Worm (Caenorhabditis elegans) whole organism, L1 larva: ENCODE data around the gene T05A7.13.

Experiments
- Y116A8C.19 ChIP-seq: sonication (generic microtip); optimal IDR thresholded peaks from 2 replicates; lab custom pipeline; 2016; ENCODE audit warnings: missing compliant biosample characterization, missing genetic modification characterization, borderline replicate concordance
- aha-1 ChIP-seq: fragments of 150-350 bp; optimal IDR thresholded peaks from 2 replicates; lab custom pipeline; 2014; ENCODE audit warnings: missing biosample characterization, missing genetic modification characterization
- blmp-1 ChIP-seq: fragments of 150-350 bp; optimal IDR thresholded peaks from 2 replicates; lab custom pipeline; 2014; ENCODE audit warnings: missing biosample characterization, missing genetic modification characterization
- ceh-63 ChIP-seq: fragments of 200-800 bp; sonication (Bioruptor generic); optimal IDR thresholded peaks from 2 replicates; lab custom pipeline; 2018; ENCODE audit warnings: mild to moderate bottlenecking, missing genetic modification characterization, missing compliant biosample characterization
- ceh-82 ChIP-seq, 3 experiments: fragments of 150-350 bp in 1 of 3; sonication (generic microtip) in 2 of 3; optimal IDR thresholded peaks; 2 replicates each; lab custom pipeline; 2014 to 2017; ENCODE audit warnings: missing biosample characterization in 3 of 3, missing genetic modification characterization in 3 of 3
- ceh-88 ChIP-seq: fragments of 200-800 bp; sonication (Bioruptor generic); IDR thresholded peaks from 2 replicates; pipeline ENCODE4 v1.3.6; 2022; ENCODE audit warnings: missing genetic modification characterization, missing compliant biosample characterization
- ces-1 ChIP-seq: fragments of 150-350 bp; optimal IDR thresholded peaks from 2 replicates; lab custom pipeline; 2014; ENCODE audit warnings: missing biosample characterization, missing genetic modification reagents, missing genetic modification characterization
- dpl-1 ChIP-seq, 3 experiments: fragments of 150-350 bp in 2 of 3; sonication (generic microtip) in 1 of 3; optimal IDR thresholded peaks; 2 replicates each; lab custom pipeline; 2014 to 2017; ENCODE audit warnings: missing biosample characterization in 3 of 3, missing genetic modification characterization in 3 of 3, missing genetic modification reagents in 3 of 3
- efl-1 ChIP-seq, 4 experiments: fragments of 150-350 bp; optimal IDR thresholded peaks in 3 of 4; peaks in 1 of 4; 1 replicate in 1 of 4; 2 replicates in 3 of 4; lab custom pipeline; 2014; ENCODE audit warnings: missing biosample characterization in 2 of 4, missing genetic modification characterization in 2 of 4, missing genetic modification reagents in 2 of 4
- egl-13 ChIP-seq: sonication (generic microtip); optimal IDR thresholded peaks from 2 replicates; lab custom pipeline; 2016; ENCODE audit warnings: missing genotype, missing genetic modification reagents, missing genetic modification characterization, missing compliant biosample characterization
- egl-27 ChIP-seq, 2 experiments: fragments of 150-350 bp in 1 of 2; sonication (generic microtip); optimal IDR thresholded peaks; 3 replicates each; lab custom pipeline; 2017 to 2018; ENCODE audit warnings: missing biosample characterization in 2 of 2, missing genetic modification characterization in 2 of 2, missing genetic modification reagents in 2 of 2
- ets-5 ChIP-seq: fragments of 200-800 bp; sonication (Bioruptor generic); IDR thresholded peaks from 2 replicates; pipeline ENCODE4 v1.3.6; 2022; ENCODE audit warnings: missing genetic modification characterization, missing compliant biosample characterization
- fkh-8 ChIP-seq: sonication (generic microtip); optimal IDR thresholded peaks from 2 replicates; lab custom pipeline; 2016; ENCODE audit warnings: mild to moderate bottlenecking, missing genetic modification characterization, missing compliant biosample characterization
- fos-1 ChIP-seq: fragments of 150-350 bp; optimal IDR thresholded peaks from 2 replicates; lab custom pipeline; 2014; ENCODE audit warnings: missing biosample characterization, missing genetic modification characterization
- irx-1 ChIP-seq: sonication (generic microtip); optimal IDR thresholded peaks from 2 replicates; lab custom pipeline; 2016; ENCODE audit warnings: missing genetic modification characterization, missing compliant biosample characterization
- jun-1 ChIP-seq: fragments of 150-350 bp; optimal IDR thresholded peaks from 2 replicates; lab custom pipeline; 2014; ENCODE audit warnings: missing biosample characterization, missing genetic modification reagents, missing genetic modification characterization
- lin-13 ChIP-seq: fragments of 150-350 bp; optimal IDR thresholded peaks from 2 replicates; lab custom pipeline; 2014; ENCODE audit warnings: missing biosample characterization, missing genetic modification reagents, missing genetic modification characterization
- lin-14 ChIP-seq: fragments of 200-800 bp; sonication (Bioruptor generic); optimal IDR thresholded peaks from 2 replicates; lab custom pipeline; 2018; ENCODE audit warnings: mild to moderate bottlenecking, missing genetic modification characterization, moderate library complexity, missing compliant biosample characterization
- lin-35 ChIP-seq, 2 experiments: fragments of 150-350 bp; optimal IDR thresholded peaks; 2 replicates each; lab custom pipeline; 2014; ENCODE audit warnings: missing biosample characterization in 2 of 2, missing genetic modification characterization in 2 of 2, missing genetic modification reagents in 2 of 2
- lir-3 ChIP-seq: sonication (generic microtip); optimal IDR thresholded peaks from 2 replicates; lab custom pipeline; 2016; ENCODE audit warnings: mild to moderate bottlenecking, missing genetic modification characterization, moderate library complexity, missing compliant biosample characterization; ENCODE audit not compliant: poor library complexity
- mef-2 ChIP-seq: fragments of 150-350 bp; optimal IDR thresholded peaks from 2 replicates; lab custom pipeline; 2014; ENCODE audit warnings: missing biosample characterization, missing genetic modification characterization
- nhr-20 ChIP-seq: sonication (generic microtip); optimal IDR thresholded peaks from 2 replicates; lab custom pipeline; 2016; ENCODE audit warnings: mild to moderate bottlenecking, missing genetic modification characterization, missing compliant biosample characterization
- nhr-237 ChIP-seq: fragments of 150-350 bp; optimal IDR thresholded peaks from 2 replicates; lab custom pipeline; 2014; ENCODE audit warnings: missing biosample characterization, missing genetic modification characterization
- nhr-71 ChIP-seq: sonication (generic microtip); optimal IDR thresholded peaks from 2 replicates; lab custom pipeline; 2016; ENCODE audit warnings: mild to moderate bottlenecking, missing genetic modification characterization, moderate library complexity, missing compliant biosample characterization
- nhr-76 ChIP-seq: sonication (generic microtip); optimal IDR thresholded peaks from 2 replicates; lab custom pipeline; 2017; ENCODE audit warnings: missing biosample characterization, missing genetic modification characterization
- nhr-85 ChIP-seq: sonication (generic microtip); peaks from one replicate; lab custom pipeline; 2016; ENCODE audit warnings: missing genetic modification characterization, inconsistent platforms, missing compliant biosample characterization
- nhr-90 ChIP-seq: sonication (generic microtip); optimal IDR thresholded peaks from 2 replicates; lab custom pipeline; 2016; ENCODE audit warnings: mild to moderate bottlenecking, missing genetic modification characterization, missing compliant biosample characterization; ENCODE audit not compliant: poor library complexity
- pax-3 ChIP-seq: fragments of 200-800 bp; sonication (Bioruptor generic); optimal IDR thresholded peaks from 2 replicates; lab custom pipeline; 2018; ENCODE audit warnings: mild to moderate bottlenecking, missing genetic modification characterization, moderate library complexity, missing compliant biosample characterization
- pqm-1 ChIP-seq: sonication (generic microtip); optimal IDR thresholded peaks from 3 replicates; lab custom pipeline; 2017; ENCODE audit warnings: missing biosample characterization, missing genetic modification characterization
- rnt-1 ChIP-seq: sonication (generic microtip); optimal IDR thresholded peaks from 2 replicates; lab custom pipeline; 2016; ENCODE audit warnings: mild to moderate bottlenecking, missing genetic modification characterization, moderate library complexity, missing compliant biosample characterization
- snu-23 ChIP-seq: sonication (generic microtip); optimal IDR thresholded peaks from 2 replicates; lab custom pipeline; 2016; ENCODE audit warnings: missing genetic modification characterization, missing compliant biosample characterization
- sox-4 ChIP-seq: sonication (generic microtip); optimal IDR thresholded peaks from 2 replicates; lab custom pipeline; 2016; ENCODE audit warnings: missing genetic modification characterization, missing compliant biosample characterization
- swsn-7 ChIP-seq: sonication (generic microtip); optimal IDR thresholded peaks from 2 replicates; lab custom pipeline; 2016; ENCODE audit warnings: missing genetic modification characterization, missing compliant biosample characterization
- unc-30 ChIP-seq: sonication (generic microtip); optimal IDR thresholded peaks from 2 replicates; lab custom pipeline; 2017; ENCODE audit warnings: missing biosample characterization, missing genetic modification characterization
- unc-86 ChIP-seq: sonication (generic microtip); optimal IDR thresholded peaks from 2 replicates; lab custom pipeline; 2016; ENCODE audit warnings: missing genetic modification characterization, missing compliant biosample characterization
- unc-98 ChIP-seq: fragments of 200-800 bp; sonication (Bioruptor generic); IDR thresholded peaks from 2 replicates; pipeline ENCODE4 v1.3.6; 2022; ENCODE audit warnings: missing genetic modification characterization, missing compliant biosample characterization
- vab-15 ChIP-seq: sonication (generic microtip); optimal IDR thresholded peaks from 2 replicates; lab custom pipeline; 2017; ENCODE audit warnings: missing genotype, mild to moderate bottlenecking, missing genetic modification characterization, missing compliant biosample characterization
- zag-1 ChIP-seq: fragments of 150-350 bp; optimal IDR thresholded peaks from 2 replicates; lab custom pipeline; 2014; ENCODE audit warnings: missing biosample characterization, missing genetic modification characterization

The T05A7.13 gene

DNA sequence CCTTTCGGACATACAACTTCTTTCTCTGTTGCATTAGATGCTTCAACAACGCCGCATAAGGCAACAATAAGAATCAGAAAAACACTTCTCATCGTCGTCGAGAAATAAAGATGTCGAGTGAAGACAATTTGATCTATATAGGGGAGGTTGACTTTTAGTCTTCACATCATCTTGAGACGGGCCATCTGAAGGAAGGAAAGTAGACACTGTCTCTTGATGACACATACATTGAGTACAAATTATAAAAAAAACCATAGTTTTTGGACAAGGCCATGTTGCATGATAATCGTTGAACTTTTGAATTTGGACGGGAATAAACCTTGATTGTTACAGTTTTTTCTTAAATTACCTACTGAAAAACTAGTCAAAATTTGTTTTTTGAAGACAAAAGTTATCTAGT lies 39.5 kb downstream of the T05A7.13 start, which contains the start of gene clec-139:
clec-139 (minus strand) TSS at position 101 of the 400 bp plus-strand sequence.
- no peak for TF ChIP-seq snu-23
- TF ChIP-seq lin-14: no peak
- TF ChIP-seq nhr-85: peak; percentile 58
- TF ChIP-seq pqm-1 (tag; lab: Kevin White, UChicago): no peak
- TF ChIP-seq jun-1 (tag; lab: Kevin White, UChicago): no peak
- no peak for TF ChIP-seq pax-3 (tag; lab: Kevin White, UChicago)

DNA sequence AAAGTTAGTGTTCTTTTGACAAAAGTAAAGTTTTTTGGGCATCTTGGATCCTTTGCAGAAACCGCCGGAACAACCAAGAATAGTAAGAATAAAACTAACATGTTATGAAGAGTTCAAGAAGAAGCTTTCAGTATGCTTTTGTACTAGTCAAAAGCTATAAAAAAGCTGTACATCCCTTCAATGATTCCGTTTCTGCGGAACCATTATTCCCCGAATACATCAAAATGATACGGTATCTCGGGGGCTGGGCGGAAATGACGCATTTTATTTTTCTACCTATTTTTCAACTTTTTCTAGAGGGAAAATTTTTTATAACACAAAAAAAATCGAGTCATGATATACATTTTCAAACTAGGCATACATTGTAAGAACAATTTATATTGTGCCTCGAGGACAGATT lies 41.5 kb downstream of the T05A7.13 start, which contains the start of gene clec-138:
clec-138 (minus strand) TSS at position 101 of the 400 bp plus-strand sequence.
- TF ChIP-seq efl-1 (optimal IDR thresholded peaks at IDR 0.05; lab: Kevin White, UChicago) (no peak), efl-1 (GFP tag; optimal IDR thresholded peaks at IDR 0.05 in 1 of 2; lab: Kevin White, UChicago) (peak in 1 of 2 experiments; percentile 32), ets-5 (GFP tag; lab: Robert Waterston, UW) (no peak)

DNA sequence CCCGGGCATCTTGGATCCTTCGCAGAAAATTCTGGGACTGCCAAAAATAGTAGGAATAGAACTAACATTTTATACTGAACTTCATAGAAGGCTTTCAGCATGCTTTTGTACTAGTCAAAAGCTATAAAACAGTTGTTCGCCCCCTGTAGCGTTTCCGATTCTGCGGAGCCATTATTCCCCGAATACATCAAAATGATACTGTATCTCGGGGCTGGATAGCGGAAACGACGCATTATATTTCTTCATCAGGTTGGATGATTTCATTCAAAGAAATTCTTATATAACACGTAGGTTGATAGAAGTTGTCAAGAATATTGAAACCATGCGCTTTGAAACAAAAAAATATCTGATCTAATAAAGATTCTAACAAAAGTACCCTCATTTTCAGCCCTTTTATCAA lies 43.2 kb downstream of the T05A7.13 start, which contains the start of gene clec-137:
clec-137 (minus strand) TSS at position 101 of the 400 bp plus-strand sequence.
- TF ChIP-seq sox-4 (no peak), aha-1 (tag; lab: Kevin White, UChicago) (no peak), unc-86 (no peak), snu-23 (no peak), egl-27 (tag; optimal IDR thresholded peaks at IDR 0.05; lab: Kevin White, UChicago) (no peak), nhr-76 (tag; lab: Kevin White, UChicago) (no peak), rnt-1 (no peak), nhr-237 (no peak), fos-1 (tag; lab: Kevin White, UChicago) (no peak), ceh-82 (tag; optimal IDR thresholded peaks at IDR 0.05; lab: Kevin White, UChicago) (no peak), unc-30 (no peak), pqm-1 (tag; lab: Kevin White, UChicago) (no peak), vab-15 (no peak), dpl-1 (GFP tag; optimal IDR thresholded peaks at IDR 0.05; lab: Kevin White, UChicago) (no peak), lin-35 (GFP tag; optimal IDR thresholded peaks at IDR 0.05; lab: Kevin White, UChicago) (no peak)

DNA sequence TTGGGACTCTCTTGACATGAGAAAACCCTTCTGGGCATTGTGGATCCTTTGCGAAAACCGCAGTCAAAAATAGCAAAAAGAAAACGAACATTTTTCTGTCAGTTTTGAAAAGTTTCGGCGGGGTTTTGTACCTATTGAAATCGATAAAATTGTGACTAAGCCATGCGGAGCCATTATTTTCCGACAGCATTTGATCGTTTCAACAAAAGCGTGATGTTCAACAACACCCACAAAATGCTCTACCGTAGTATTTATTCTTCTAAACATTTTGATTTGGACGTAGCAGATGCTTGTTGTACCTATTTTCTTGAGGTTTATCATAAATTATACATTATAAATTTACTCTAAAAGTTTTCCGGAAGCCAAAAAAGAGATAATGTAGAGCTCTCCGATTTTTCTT lies 44.7 kb downstream of the T05A7.13 start, which contains the start of gene clec-136:
clec-136 (minus strand) TSS at position 101 of the 400 bp plus-strand sequence.
- TF ChIP-seq mef-2 (tag; lab: Kevin White, UChicago) (no peak), nhr-90 (tag; lab: Kevin White, UChicago) (no peak), blmp-1 (no peak), egl-13 (tag; lab: Kevin White, UChicago) (no peak), irx-1 (tag; lab: Kevin White, UChicago) (no peak), sox-4 (no peak), lin-13 (no peak), ceh-88 (GFP tag; lab: Robert Waterston, UW) (no peak), ces-1 (GFP tag; lab: Kevin White, UChicago) (no peak), nhr-76 (tag; lab: Kevin White, UChicago) (no peak), lir-3 (tag; lab: Kevin White, UChicago) (no peak), zag-1 (no peak), fkh-8 (no peak)

ce11 chrII:4612694-4613093 lies 48.5 kb downstream of the T05A7.13 start, which contains the start of gene pqn-35:
Gene pqn-35 (plus strand): TSS chrII:4612994.
- TF ChIP-seq nhr-90 (tag; lab: Kevin White, UChicago) (no peak), Y116A8C.19 (tag; lab: Kevin White, UChicago) (no peak), nhr-20 (tag; lab: Kevin White, UChicago) (no peak), efl-1 (optimal IDR thresholded peaks at IDR 0.05; lab: Kevin White, UChicago) (no peak), efl-1 (GFP tag; optimal IDR thresholded peaks at IDR 0.05 in 1 of 2; lab: Kevin White, UChicago) (no peak), nhr-237 (no peak), unc-98 (GFP tag; lab: Robert Waterston, UW) (no peak), nhr-71 (no peak), ceh-63 (GFP tag; lab: Kevin White, UChicago) (no peak), swsn-7 (tag; lab: Kevin White, UChicago) (no peak)
